Worm (Caenorhabditis elegans) whole organism, L3 larva: Measurements from ENCODE around the gene swan-2.

ENCODE experiments used
- ZK546.5 ChIP-seq: sonication (generic microtip); optimal IDR thresholded peaks from 2 replicates; lab custom pipeline; 2017; ENCODE audit warnings: missing biosample characterization, missing genetic modification characterization
- ama-1 ChIP-seq: fragments of 150-350 bp; optimal IDR thresholded peaks from 2 replicates; lab custom pipeline; 2018
- ceh-28 ChIP-seq: fragments of 150-350 bp; optimal IDR thresholded peaks from 2 replicates; lab custom pipeline; 2014; ENCODE audit warnings: missing biosample characterization, missing genetic modification reagents, missing genetic modification characterization
- ceh-9 ChIP-seq: sonication (generic microtip); optimal IDR thresholded peaks from 2 replicates; lab custom pipeline; 2018; ENCODE audit warnings: missing biosample characterization, missing genetic modification characterization
- elt-1 ChIP-seq: fragments of 150-350 bp; optimal IDR thresholded peaks from 2 replicates; lab custom pipeline; 2014; ENCODE audit warnings: missing biosample characterization, missing genetic modification characterization
- elt-3 ChIP-seq, 3 experiments: fragments of 150-350 bp in 1 of 3; sonication (generic microtip) in 2 of 3; optimal IDR thresholded peaks; 2 replicates in 2 of 3; 4 replicates in 1 of 3; lab custom pipeline; 2014 to 2017; ENCODE audit warnings: missing biosample characterization in 3 of 3, missing genetic modification characterization in 3 of 3
- eor-1 ChIP-seq, 2 experiments: fragments of 150-350 bp; optimal IDR thresholded peaks; 2 replicates each; lab custom pipeline; 2014 to 2018; ENCODE audit warnings: missing biosample characterization in 2 of 2, missing genetic modification characterization in 2 of 2
- fkh-10 ChIP-seq: sonication (generic microtip); optimal IDR thresholded peaks from 2 replicates; lab custom pipeline; 2017; ENCODE audit warnings: missing biosample characterization, missing genetic modification reagents, missing genetic modification characterization
- fkh-2 ChIP-seq: fragments of 150-350 bp; optimal IDR thresholded peaks from 2 replicates; lab custom pipeline; 2014; ENCODE audit warnings: missing biosample characterization, missing genetic modification reagents, missing genetic modification characterization
- fos-1 ChIP-seq: fragments of 150-350 bp; optimal IDR thresholded peaks from 2 replicates; lab custom pipeline; 2014; ENCODE audit warnings: missing biosample characterization, missing genetic modification characterization
- hmg-11 ChIP-seq: sonication (generic microtip); optimal IDR thresholded peaks from 2 replicates; lab custom pipeline; 2016; ENCODE audit warnings: missing genetic modification characterization, missing compliant biosample characterization
- lin-39 ChIP-seq: fragments of 150-350 bp; optimal IDR thresholded peaks from 2 replicates; lab custom pipeline; 2018; ENCODE audit warnings: missing biosample characterization, missing genetic modification reagents, missing genetic modification characterization
- lsy-12 ChIP-seq: sonication (generic microtip); optimal IDR thresholded peaks from 2 replicates; lab custom pipeline; 2016; ENCODE audit warnings: mild to moderate bottlenecking, missing genetic modification characterization, missing compliant biosample characterization
- mdl-1 ChIP-seq: fragments of 150-350 bp; optimal IDR thresholded peaks from 2 replicates; lab custom pipeline; 2014; ENCODE audit warnings: missing biosample characterization, missing genetic modification characterization
- nhr-11 ChIP-seq: fragments of 150-350 bp; optimal IDR thresholded peaks from 2 replicates; lab custom pipeline; 2014; ENCODE audit warnings: missing biosample characterization, missing genetic modification characterization
- nhr-12 ChIP-seq: fragments of 150-350 bp; optimal IDR thresholded peaks from 2 replicates; lab custom pipeline; 2014; ENCODE audit warnings: missing biosample characterization, missing genetic modification characterization
- nhr-23 ChIP-seq: fragments of 150-350 bp; optimal IDR thresholded peaks from 2 replicates; lab custom pipeline; 2014; ENCODE audit warnings: missing biosample characterization, missing genetic modification reagents, missing genetic modification characterization
- nhr-237 ChIP-seq: fragments of 150-350 bp; optimal IDR thresholded peaks from 2 replicates; lab custom pipeline; 2014; ENCODE audit warnings: missing biosample characterization, missing genetic modification characterization
- nhr-25 ChIP-seq: sonication (generic microtip); optimal IDR thresholded peaks from 2 replicates; lab custom pipeline; 2017; ENCODE audit warnings: missing biosample characterization, missing genetic modification characterization
- nhr-43 ChIP-seq: sonication (generic microtip); optimal IDR thresholded peaks from 2 replicates; lab custom pipeline; 2016; ENCODE audit warnings: mild to moderate bottlenecking, missing genetic modification characterization, missing compliant biosample characterization; ENCODE audit not compliant: poor library complexity, severe bottlenecking
- nhr-67 ChIP-seq: fragments of 150-350 bp; optimal IDR thresholded peaks from 2 replicates; lab custom pipeline; 2014; ENCODE audit warnings: missing biosample characterization, missing genetic modification characterization
- nhr-76 ChIP-seq: fragments of 150-350 bp; sonication (generic microtip); optimal IDR thresholded peaks from 5 replicates; lab custom pipeline; 2014; ENCODE audit warnings: missing biosample characterization, missing genetic modification characterization
- pha-4 ChIP-seq: fragments of 150-350 bp; optimal IDR thresholded peaks from 2 replicates; lab custom pipeline; 2014; ENCODE audit warnings: missing biosample characterization, missing genetic modification reagents, missing genetic modification characterization
- pqm-1 ChIP-seq: fragments of 150-350 bp; optimal IDR thresholded peaks from 2 replicates; lab custom pipeline; 2017; ENCODE audit warnings: missing biosample characterization, missing genetic modification characterization, inconsistent platforms
- sea-2 ChIP-seq: fragments of 150-350 bp; sonication (generic microtip); optimal IDR thresholded peaks from 4 replicates; lab custom pipeline; 2014; ENCODE audit warnings: missing biosample characterization, missing genetic modification reagents, missing genetic modification characterization
- skn-1 ChIP-seq: fragments of 150-350 bp; optimal IDR thresholded peaks from 2 replicates; lab custom pipeline; 2014; ENCODE audit warnings: missing biosample characterization, missing genetic modification characterization
- snpc-4 ChIP-seq: fragments of 150-350 bp; optimal IDR thresholded peaks from 2 replicates; lab custom pipeline; 2014; ENCODE audit warnings: missing biosample characterization, missing genetic modification characterization
- tbx-2 ChIP-seq: sonication (generic microtip); optimal IDR thresholded peaks from 2 replicates; lab custom pipeline; 2016; ENCODE audit warnings: mild to moderate bottlenecking, missing genetic modification characterization, missing compliant biosample characterization
- zag-1 ChIP-seq: fragments of 150-350 bp; optimal IDR thresholded peaks from 2 replicates; lab custom pipeline; 2014; ENCODE audit warnings: missing biosample characterization, missing genetic modification characterization
- ztf-11 ChIP-seq: fragments of 150-350 bp; optimal IDR thresholded peaks from 2 replicates; lab custom pipeline; 2014; ENCODE audit warnings: missing biosample characterization, missing genetic modification characterization

Gene swan-2

DNA sequence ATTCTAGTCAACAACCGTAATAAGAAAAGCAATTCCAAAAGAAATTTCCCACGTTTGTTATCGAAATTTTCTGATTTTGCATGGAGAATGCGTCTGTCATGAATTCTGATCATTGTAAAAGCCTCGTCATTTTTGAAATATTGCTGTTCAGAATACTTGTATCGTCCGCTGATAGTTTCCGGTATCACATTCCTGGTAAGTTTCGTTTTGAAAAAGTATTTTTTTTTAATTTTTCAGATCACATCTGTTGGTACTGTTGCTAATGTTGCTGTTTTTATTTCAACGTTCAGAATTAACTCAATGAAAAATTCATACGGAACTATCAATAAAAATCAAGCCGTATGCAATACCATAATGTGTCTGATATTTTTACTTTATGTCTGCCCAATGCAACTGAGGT lies 36.8 kb upstream of the swan-2 start, which contains the start of gene srx-17:
srx-17 (plus strand) TSS at position 301 of the 400 bp plus-strand sequence.
- no peak for TF ChIP-seq snpc-4
- no peak for TF ChIP-seq elt-3 (tag; optimal IDR thresholded peaks at IDR 0.05; lab: Kevin White, UChicago)
- TF ChIP-seq nhr-67 (tag; lab: Kevin White, UChicago): no peak
- TF ChIP-seq nhr-43 (tag; lab: Kevin White, UChicago): no peak
- TF ChIP-seq fkh-10 (GFP tag; lab: Kevin White, UChicago): no peak
- TF ChIP-seq ama-1 (lab: Kevin White, UChicago): no peak
- no peak for TF ChIP-seq ceh-9 (tag; lab: Kevin White, UChicago)
- TF ChIP-seq nhr-25 (tag; lab: Kevin White, UChicago): no peak
- TF ChIP-seq pqm-1: no peak
- no peak for TF ChIP-seq nhr-23 (tag; lab: Kevin White, UChicago)
- TF ChIP-seq nhr-237: no peak
- TF ChIP-seq eor-1 (tag; optimal IDR thresholded peaks at IDR 0.05; lab: Kevin White, UChicago): no peak
- TF ChIP-seq zag-1: no peak

DNA sequence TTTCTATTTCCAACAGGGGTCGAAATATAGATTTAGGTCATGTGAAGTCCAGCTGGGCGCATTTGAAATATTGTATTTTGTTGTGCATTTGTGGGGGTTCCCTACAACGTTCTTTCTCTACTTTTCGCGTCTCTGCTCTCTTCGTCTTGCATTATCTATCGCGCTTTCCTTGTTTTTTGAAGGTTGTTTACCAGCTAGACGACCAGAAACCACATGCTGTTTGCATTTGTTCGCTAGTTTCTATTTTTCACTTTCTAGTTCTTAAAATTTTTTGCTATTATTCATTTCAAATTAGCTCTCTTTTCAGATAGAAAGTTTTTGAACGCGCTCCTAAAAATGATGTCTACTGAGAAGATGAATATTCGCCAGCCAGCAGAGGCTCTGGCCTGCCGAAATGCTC lies 35.4 kb upstream of the swan-2 start, which contains the start of gene F55B12.10:
F55B12.10 (plus strand) TSS at position 301 of the 400 bp plus-strand sequence.
- no peak for TF ChIP-seq ztf-11

DNA sequence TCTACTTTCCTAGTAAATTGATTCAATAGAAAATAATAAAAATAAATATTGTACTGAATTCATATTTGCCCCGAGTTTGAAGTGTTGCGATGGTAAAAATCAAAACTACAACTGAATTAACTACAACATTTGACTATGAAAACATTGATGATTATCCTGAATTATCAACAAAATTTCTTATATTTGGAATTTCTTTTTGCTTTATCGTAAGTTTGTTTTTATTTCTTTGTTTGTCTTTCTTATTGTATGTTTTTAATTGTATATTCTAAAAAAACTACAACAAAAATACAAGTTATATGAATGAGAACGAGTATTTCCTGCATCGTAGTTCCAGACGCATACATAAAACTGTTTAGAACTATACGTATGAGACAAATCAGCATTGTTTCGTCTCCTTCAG lies 33.1 kb upstream of the swan-2 start, which contains the start of gene srx-128:
srx-128 (plus strand) TSS at position 301 of the 400 bp plus-strand sequence.
- no peak for TF ChIP-seq skn-1
- no peak for TF ChIP-seq pqm-1
- no peak for TF ChIP-seq ama-1 (lab: Kevin White, UChicago)

DNA sequence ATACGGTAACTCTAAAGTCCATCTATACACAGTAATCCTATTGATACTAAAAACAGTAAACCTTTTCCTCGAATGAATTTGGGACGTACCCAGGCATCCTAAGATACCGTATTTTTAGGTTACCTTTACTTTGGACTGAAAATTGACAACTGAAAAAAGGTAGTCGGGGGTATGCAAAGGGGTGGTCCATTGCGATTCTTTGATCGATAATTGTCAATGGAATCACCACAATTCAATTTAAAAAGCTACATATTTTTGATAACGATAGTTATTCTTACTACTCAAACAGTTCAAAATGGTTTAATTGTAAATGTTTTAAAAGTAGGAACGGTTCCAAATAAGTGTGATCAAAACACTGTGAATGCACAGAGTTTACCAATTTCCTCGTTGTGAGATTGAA lies 29.9 kb upstream of the swan-2 start, which contains the start of gene srx-129:
srx-129 (plus strand) TSS at position 301 of the 400 bp plus-strand sequence.
- TF ChIP-seq ceh-9 (tag; lab: Kevin White, UChicago): no peak
- TF ChIP-seq sea-2 (GFP tag; lab: Kevin White, UChicago): no peak
- no peak for TF ChIP-seq fkh-2 (tag; lab: Kevin White, UChicago)
- TF ChIP-seq ceh-28 (tag; lab: Kevin White, UChicago): no peak
- no peak for TF ChIP-seq lin-39
- no peak for TF ChIP-seq lsy-12 (tag; lab: Kevin White, UChicago)
- TF ChIP-seq pha-4 (tag; lab: Kevin White, UChicago): no peak
- TF ChIP-seq mdl-1 (tag; lab: Kevin White, UChicago): no peak
- no peak for TF ChIP-seq nhr-43 (tag; lab: Kevin White, UChicago)
- no peak for TF ChIP-seq fkh-10 (GFP tag; lab: Kevin White, UChicago)
- no peak for TF ChIP-seq ZK546.5 (tag; lab: Kevin White, UChicago)

DNA sequence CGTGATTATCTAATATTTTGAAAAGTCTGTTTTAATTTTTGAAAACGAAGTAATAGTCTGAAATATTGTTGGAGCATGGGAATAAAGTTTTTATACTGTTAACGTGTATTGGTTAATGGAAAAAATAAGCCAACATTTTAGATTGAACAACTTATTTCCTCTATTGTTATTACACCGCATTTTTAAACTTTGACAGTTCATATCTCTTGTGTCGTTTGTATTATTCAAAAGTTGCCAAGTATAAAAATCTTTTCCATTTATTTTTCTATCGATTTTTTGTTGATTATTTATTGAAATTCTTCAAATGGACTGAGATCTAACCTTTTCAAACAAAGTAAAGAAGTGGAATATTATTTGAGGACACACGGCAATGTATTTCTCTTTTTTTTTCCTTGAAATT lies 26.7 kb upstream of the swan-2 start, which contains the start of gene str-165:
str-165 (plus strand) TSS at position 301 of the 400 bp plus-strand sequence.
- TF ChIP-seq lsy-12 (tag; lab: Kevin White, UChicago): no peak
- TF ChIP-seq nhr-25 (tag; lab: Kevin White, UChicago): no peak
- TF ChIP-seq eor-1 (tag; optimal IDR thresholded peaks at IDR 0.05; lab: Kevin White, UChicago): no peak
- TF ChIP-seq nhr-11: no peak
- no peak for TF ChIP-seq nhr-12 (tag; lab: Kevin White, UChicago)
- TF ChIP-seq tbx-2: no peak
- no peak for TF ChIP-seq nhr-76
- TF ChIP-seq nhr-23 (tag; lab: Kevin White, UChicago): no peak
- TF ChIP-seq nhr-237: no peak

DNA sequence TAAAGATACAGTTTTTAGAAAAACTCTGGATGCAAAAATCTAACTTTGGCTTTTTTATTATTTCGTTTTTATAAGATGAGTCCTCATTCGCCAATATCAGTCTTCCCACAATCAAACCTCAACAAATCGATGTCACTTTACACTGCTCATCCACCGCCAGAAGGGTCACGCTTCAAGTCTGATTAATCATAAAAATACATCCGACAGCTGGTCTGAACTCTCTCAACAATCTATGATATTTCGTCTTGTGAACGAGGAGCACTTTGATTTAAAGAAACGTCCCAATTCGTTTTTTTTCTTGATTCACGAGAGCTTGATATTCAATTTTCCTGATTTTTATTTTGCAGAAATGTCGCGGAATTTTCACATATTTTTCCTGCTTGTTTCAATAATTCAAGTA lies 23.8 kb upstream of the swan-2 start, which contains the start of gene nrf-5:
nrf-5 (plus strand) TSS at position 348 of the 400 bp plus-strand sequence.
- no peak for TF ChIP-seq snpc-4
- no peak for TF ChIP-seq elt-1 (tag; lab: Kevin White, UChicago)

DNA sequence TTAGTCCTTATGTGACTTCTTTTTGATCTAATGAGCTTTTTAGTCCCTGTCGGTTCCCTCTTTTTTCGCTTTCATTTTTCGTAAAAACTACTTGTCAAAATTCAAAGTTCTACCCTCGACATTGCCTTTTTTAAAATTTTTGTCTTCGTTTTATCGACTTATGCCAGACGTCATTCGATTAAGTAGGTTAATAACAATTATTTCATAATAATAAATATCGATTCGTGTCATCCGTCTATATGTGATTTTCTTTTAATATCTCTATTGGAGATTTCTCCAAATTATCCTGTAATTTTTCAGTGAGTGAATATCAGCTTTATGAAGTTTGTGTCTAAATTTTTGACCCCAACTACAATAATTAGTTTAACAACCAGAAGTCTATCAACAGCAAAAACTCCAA lies 18.7 kb upstream of the swan-2 start, which contains the start of gene hpo-31:
hpo-31 (plus strand) TSS at position 301 of the 400 bp plus-strand sequence.
- TF ChIP-seq fos-1 (tag; lab: Kevin White, UChicago): no peak
- TF ChIP-seq hmg-11 (tag; lab: Kevin White, UChicago): no peak
- TF ChIP-seq, all 47 proteins: peak for 0
